Worm (Caenorhabditis elegans): ENCODE data around the gene T22F3.10.

Gene T22F3.10

DNA sequence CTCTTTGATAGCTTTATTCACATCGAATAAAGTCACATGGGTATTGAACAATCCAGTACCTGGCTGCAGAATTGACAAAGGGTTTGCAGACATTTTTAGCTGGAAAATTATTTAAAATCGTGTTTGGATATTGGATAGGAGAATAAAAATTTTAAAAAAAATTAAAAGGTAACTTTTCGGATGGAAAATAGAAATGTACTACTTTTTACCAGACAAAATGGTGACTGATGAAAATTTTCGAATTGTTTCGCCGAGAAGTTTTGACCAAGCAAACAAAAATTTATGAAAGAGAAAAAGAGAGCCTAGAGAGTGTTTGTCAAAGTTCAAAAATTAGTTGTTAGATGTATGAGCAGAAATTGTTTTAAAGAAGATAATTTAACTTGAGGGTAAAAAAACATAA, 36.3 kb upstream of the T22F3.10 start, which contains the start of gene F59B1.10:
TSS of gene F59B1.10 (minus strand) at position 101 of the 400 bp plus-strand sequence.
- no peak for TF ChIP-seq pat-9 (tag; optimal IDR thresholded peaks at IDR 0.05)
- no peak for TF ChIP-seq C08G9.2 (tag; optimal IDR thresholded peaks at IDR 0.05)
- TF ChIP-seq tbx-2 (tag; optimal IDR thresholded peaks at IDR 0.05) = no peak
- no peak for TF ChIP-seq unc-42 (tag; optimal IDR thresholded peaks at IDR 0.05)
- no peak for TF ChIP-seq hlh-13 (GFP tag; optimal IDR thresholded peaks at IDR 0.05)
- no peak for TF ChIP-seq unc-3 (GFP tag; conservative IDR thresholded peaks at IDR 0.05)
- TF ChIP-seq unc-3 (tag; optimal IDR thresholded peaks at IDR 0.05) = no peak
- TF ChIP-seq unc-86 (tag; optimal IDR thresholded peaks at IDR 0.05) = no peak
- no peak for TF ChIP-seq fkh-6 (tag; optimal IDR thresholded peaks at IDR 0.05)
- no peak for TF ChIP-seq fax-1 (tag; optimal IDR thresholded peaks at IDR 0.05)
- no peak for TF ChIP-seq tbx-7 (tag; optimal IDR thresholded peaks at IDR 0.05)
- no peak for TF ChIP-seq Y22D7AL.16 (tag; optimal IDR thresholded peaks at IDR 0.05)
- TF ChIP-seq zip-5 (tag; optimal IDR thresholded peaks at IDR 0.05) = no peak
- no peak for TF ChIP-seq lin-11 (tag; optimal IDR thresholded peaks at IDR 0.05)
- no peak for TF ChIP-seq F13H6.1 (tag; optimal IDR thresholded peaks at IDR 0.05)

- TF ChIP-seq ref-2 (tag; optimal IDR thresholded peaks at IDR 0.05) (no peak), ceh-18 (tag; optimal IDR thresholded peaks at IDR 0.05) (no peak), sox-4 (tag; optimal IDR thresholded peaks at IDR 0.05) (no peak), lim-6 (tag; optimal IDR thresholded peaks at IDR 0.05) (no peak), C08G9.2 (tag; optimal IDR thresholded peaks at IDR 0.05) (no peak), pat-9 (tag; optimal IDR thresholded peaks at IDR 0.05) (no peak), syd-9 (tag; optimal IDR thresholded peaks at IDR 0.05) (no peak), ztf-16 (tag; optimal IDR thresholded peaks at IDR 0.05) (no peak), tbx-2 (tag; optimal IDR thresholded peaks at IDR 0.05) (peak; percentile 18), elt-2 (tag; optimal IDR thresholded peaks at IDR 0.05) (peak; percentile 37)
Observed at ce11 chrV:3644193-3644693, 32.7 kb upstream of the T22F3.10 start, which contains the start of gene F59B1.8. F59B1.8 (minus strand) TSS chrV:3644243.

DNA sequence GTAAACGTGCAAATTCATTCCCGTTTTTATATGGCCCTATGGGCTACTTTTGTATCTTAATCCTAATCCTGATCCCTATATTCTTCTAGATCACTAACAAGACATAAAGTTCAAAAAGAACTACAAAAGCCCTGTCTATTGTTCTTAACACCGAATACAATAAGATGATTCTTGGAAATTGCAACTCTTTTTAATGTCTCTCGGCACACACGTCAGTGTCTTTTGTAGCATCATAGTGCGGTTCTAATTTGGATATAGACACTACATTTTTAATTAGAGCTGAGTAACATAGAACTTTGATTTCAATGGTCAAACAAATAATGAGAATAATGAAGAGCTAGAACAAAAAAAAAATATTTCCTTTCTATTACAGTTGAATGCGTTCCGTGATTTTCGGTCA, 28.3 kb upstream of the T22F3.10 start:
- TF ChIP-seq tbx-7 (tag; optimal IDR thresholded peaks at IDR 0.05) = no peak
- TF ChIP-seq lim-6 (tag; optimal IDR thresholded peaks at IDR 0.05) = no peak
- TF ChIP-seq K02D7.2 (tag; optimal IDR thresholded peaks at IDR 0.05) = no peak
- TF ChIP-seq C08G9.2 (tag; optimal IDR thresholded peaks at IDR 0.05) = no peak
- no peak for TF ChIP-seq ztf-16 (tag; optimal IDR thresholded peaks at IDR 0.05)
- no peak for TF ChIP-seq dmd-4 (tag; optimal IDR thresholded peaks at IDR 0.05; ENCODE audit: borderline replicate concordance)
- no peak for TF ChIP-seq hlh-8 (tag; optimal IDR thresholded peaks at IDR 0.05)
- TF ChIP-seq pha-4 (tag; optimal IDR thresholded peaks at IDR 0.05) = no peak
- no peak for TF ChIP-seq ceh-24 (tag; optimal IDR thresholded peaks at IDR 0.05)
- no peak for TF ChIP-seq ahr-1 (tag; optimal IDR thresholded peaks at IDR 0.05)
- TF ChIP-seq ttx-3 (tag; optimal IDR thresholded peaks at IDR 0.05) = no peak
- no peak for TF ChIP-seq pag-3 (tag; optimal IDR thresholded peaks at IDR 0.05; ENCODE audit: borderline replicate concordance)
- TF ChIP-seq pqm-1 (tag; optimal IDR thresholded peaks at IDR 0.05) = no peak
- TF ChIP-seq ets-4 (tag; optimal IDR thresholded peaks at IDR 0.05) = no peak
- no peak for TF ChIP-seq unc-55 (GFP tag; optimal IDR thresholded peaks at IDR 0.05)
- no peak for TF ChIP-seq ceh-22 (tag; optimal IDR thresholded peaks at IDR 0.05)
- no peak for TF ChIP-seq F13H6.1 (tag; optimal IDR thresholded peaks at IDR 0.05)
- no peak for TF ChIP-seq C38D4.7 (GFP tag; optimal IDR thresholded peaks at IDR 0.05)
- no peak for TF ChIP-seq K09A11.1 (tag; optimal IDR thresholded peaks at IDR 0.05; ENCODE audit: insufficient read depth)
- no peak for TF ChIP-seq nfya-1 (tag; optimal IDR thresholded peaks at IDR 0.05)

- TF ChIP-seq ttx-3 (tag; optimal IDR thresholded peaks at IDR 0.05) = no peak
- no peak for TF ChIP-seq nhr-11 (tag; optimal IDR thresholded peaks at IDR 0.05)
- no peak for TF ChIP-seq hlh-30 (tag; optimal IDR thresholded peaks at IDR 0.05; ENCODE audit: insufficient read depth)
- no peak for TF ChIP-seq mec-3 (tag; optimal IDR thresholded peaks at IDR 0.05; ENCODE audit: borderline replicate concordance)
- no peak for TF ChIP-seq odd-2 (tag; optimal IDR thresholded peaks at IDR 0.05)
- no peak for TF ChIP-seq hlh-15 (tag; optimal IDR thresholded peaks at IDR 0.05)
- no peak for TF ChIP-seq syd-9 (tag; optimal IDR thresholded peaks at IDR 0.05)
- TF ChIP-seq dmd-4 (tag; optimal IDR thresholded peaks at IDR 0.05; ENCODE audit: borderline replicate concordance) = no peak
- TF ChIP-seq ceh-18 (tag; optimal IDR thresholded peaks at IDR 0.05) = no peak
- no peak for TF ChIP-seq lim-6 (tag; optimal IDR thresholded peaks at IDR 0.05)
- no peak for TF ChIP-seq T23F11.4 (GFP tag; optimal IDR thresholded peaks at IDR 0.05)
- TF ChIP-seq sox-4 (tag; optimal IDR thresholded peaks at IDR 0.05) = no peak
- TF ChIP-seq ceh-34 (tag; optimal IDR thresholded peaks at IDR 0.05) = no peak
Observed at ce11 chrV:3637086-3637485, 25.5 kb upstream of the T22F3.10 start, which contains the start of gene srx-41. srx-41 (minus strand) TSS chrV:3637186.

All from whole organism, late embryonic.